Worm (Caenorhabditis elegans) whole organism, late embryonic: ENCODE results near the gene vps-52.

Experiments
- C08G9.2 ChIP-seq: sonication (generic microtip); optimal IDR thresholded peaks from 2 replicates; lab custom pipeline; 2016; ENCODE audit warnings: mild to moderate bottlenecking, missing genetic modification characterization, moderate library complexity, missing compliant biosample characterization
- K02D7.2 ChIP-seq: sonication (generic microtip); optimal IDR thresholded peaks from 2 replicates; lab custom pipeline; 2017; ENCODE audit warnings: mild to moderate bottlenecking, missing genetic modification characterization, missing compliant biosample characterization
- T23F11.4 ChIP-seq: fragments of 200-800 bp; sonication (Bioruptor generic); optimal IDR thresholded peaks from 2 replicates; lab custom pipeline; 2018; ENCODE audit warnings: mild to moderate bottlenecking, missing genetic modification characterization, missing compliant biosample characterization
- ahr-1 ChIP-seq: sonication (generic microtip); optimal IDR thresholded peaks from 2 replicates; lab custom pipeline; 2016; ENCODE audit warnings: missing genetic modification characterization, missing compliant biosample characterization
- ama-1 ChIP-seq: fragments of 150-350 bp; optimal IDR thresholded peaks from 2 replicates; lab custom pipeline; 2014
- ceh-19 ChIP-seq: fragments of 200-800 bp; sonication (Bioruptor generic); optimal IDR thresholded peaks from 2 replicates; lab custom pipeline; 2018; ENCODE audit warnings: mild to moderate bottlenecking, missing genetic modification characterization, missing compliant biosample characterization
- ceh-2 ChIP-seq: sonication (generic microtip); optimal IDR thresholded peaks from 2 replicates; lab custom pipeline; 2016; ENCODE audit warnings: missing genotype, missing genetic modification characterization, missing compliant biosample characterization
- ceh-22 ChIP-seq: sonication (generic microtip); optimal IDR thresholded peaks from 2 replicates; lab custom pipeline; 2017; ENCODE audit warnings: missing biosample characterization, missing genetic modification characterization
- ceh-24 ChIP-seq: sonication (generic microtip); optimal IDR thresholded peaks from 2 replicates; lab custom pipeline; 2016; ENCODE audit warnings: mild to moderate bottlenecking, missing genetic modification characterization, missing compliant biosample characterization
- ceh-30 ChIP-seq: fragments of 150-350 bp; optimal IDR thresholded peaks from 2 replicates; lab custom pipeline; 2014; ENCODE audit warnings: missing biosample characterization, missing genetic modification characterization
- ceh-34 ChIP-seq: sonication (generic microtip); optimal IDR thresholded peaks from 2 replicates; lab custom pipeline; 2016; ENCODE audit warnings: mild to moderate bottlenecking, missing genetic modification characterization, missing compliant biosample characterization
- ceh-45 ChIP-seq: fragments of 200-800 bp; sonication (Bioruptor generic); IDR thresholded peaks from 2 replicates; pipeline ENCODE4 v1.3.6; 2022; ENCODE audit warnings: missing genetic modification reagents, missing genetic modification characterization, missing compliant biosample characterization
- ceh-9 ChIP-seq: sonication (generic microtip); optimal IDR thresholded peaks from 2 replicates; lab custom pipeline; 2016; ENCODE audit warnings: mild to moderate bottlenecking, missing genetic modification characterization, inconsistent platforms, missing compliant biosample characterization
- dmd-4 ChIP-seq: sonication (generic microtip); optimal IDR thresholded peaks from 2 replicates; lab custom pipeline; 2016; ENCODE audit warnings: borderline replicate concordance, missing genetic modification characterization, missing compliant biosample characterization
- dve-1 ChIP-seq: sonication (generic microtip); optimal IDR thresholded peaks from 2 replicates; lab custom pipeline; 2017; ENCODE audit warnings: antibody characterized with exemption, mild to moderate bottlenecking, missing genetic modification characterization, missing compliant biosample characterization
- elt-2 ChIP-seq: sonication (generic microtip); optimal IDR thresholded peaks from 2 replicates; lab custom pipeline; 2016; ENCODE audit warnings: missing genetic modification reagents, missing genetic modification characterization, missing compliant biosample characterization
- fax-1 ChIP-seq: sonication (generic microtip); optimal IDR thresholded peaks from 2 replicates; lab custom pipeline; 2016; ENCODE audit warnings: missing genotype, missing genetic modification characterization, missing compliant biosample characterization
- fkh-10 ChIP-seq: fragments of 150-350 bp; optimal IDR thresholded peaks from 2 replicates; lab custom pipeline; 2014; ENCODE audit warnings: missing biosample characterization, missing genetic modification reagents, missing genetic modification characterization
- gmeb-2 ChIP-seq: sonication (generic microtip); optimal IDR thresholded peaks from 2 replicates; lab custom pipeline; 2016; ENCODE audit warnings: missing genetic modification characterization, inconsistent platforms, missing compliant biosample characterization
- hlh-13 ChIP-seq: fragments of 200-800 bp; sonication (Bioruptor generic); optimal IDR thresholded peaks from 2 replicates; lab custom pipeline; 2018; ENCODE audit warnings: mild to moderate bottlenecking, missing genetic modification characterization, missing compliant biosample characterization
- lin-11 ChIP-seq: fragments of 200-800 bp; sonication (Bioruptor generic); optimal IDR thresholded peaks from 2 replicates; lab custom pipeline; 2018; ENCODE audit warnings: mild to moderate bottlenecking, missing genetic modification characterization, missing compliant biosample characterization
- nhr-11 ChIP-seq: fragments of 150-350 bp; optimal IDR thresholded peaks from 2 replicates; lab custom pipeline; 2014; ENCODE audit warnings: missing biosample characterization, missing genetic modification characterization
- npax-4 ChIP-seq: sonication (generic microtip); optimal IDR thresholded peaks from 2 replicates; lab custom pipeline; 2016; ENCODE audit warnings: missing genetic modification characterization, missing compliant biosample characterization
- pax-1 ChIP-seq: fragments of 150-350 bp; optimal IDR thresholded peaks from 2 replicates; lab custom pipeline; 2014; ENCODE audit warnings: missing biosample characterization, missing genetic modification characterization
- pha-2 ChIP-seq: sonication (generic microtip); optimal IDR thresholded peaks from 2 replicates; lab custom pipeline; 2017; ENCODE audit warnings: mild to moderate bottlenecking, missing genetic modification characterization, missing compliant biosample characterization
- ref-2 ChIP-seq: sonication (generic microtip); optimal IDR thresholded peaks from 2 replicates; lab custom pipeline; 2016; ENCODE audit warnings: missing genetic modification characterization, missing compliant biosample characterization
- rnt-1 ChIP-seq: sonication (generic microtip); optimal IDR thresholded peaks from 2 replicates; lab custom pipeline; 2016; ENCODE audit warnings: missing genetic modification characterization, missing compliant biosample characterization
- sox-2 ChIP-seq: fragments of 200-800 bp; sonication (Bioruptor generic); IDR thresholded peaks from 2 replicates; pipeline ENCODE4 v1.3.6; 2022; ENCODE audit warnings: missing genetic modification reagents, missing genetic modification characterization, missing compliant biosample characterization
- sox-4 ChIP-seq: sonication (generic microtip); optimal IDR thresholded peaks from 2 replicates; lab custom pipeline; 2017; ENCODE audit warnings: mild to moderate bottlenecking, missing genetic modification characterization, inconsistent platforms, missing compliant biosample characterization
- tbx-2 ChIP-seq: sonication (generic microtip); optimal IDR thresholded peaks from 2 replicates; lab custom pipeline; 2016; ENCODE audit warnings: missing genetic modification characterization, missing compliant biosample characterization
- tbx-7 ChIP-seq: sonication (generic microtip); optimal IDR thresholded peaks from 2 replicates; lab custom pipeline; 2016; ENCODE audit warnings: missing genotype, missing genetic modification characterization, missing compliant biosample characterization
- unc-42 ChIP-seq: sonication (generic microtip); optimal IDR thresholded peaks from 2 replicates; lab custom pipeline; 2016; ENCODE audit warnings: missing genotype, missing genetic modification characterization, missing compliant biosample characterization
- unc-55 ChIP-seq: sonication (generic microtip); optimal IDR thresholded peaks from 2 replicates; lab custom pipeline; 2017; ENCODE audit warnings: missing biosample characterization, missing genetic modification reagents, missing genetic modification characterization
- unc-86 ChIP-seq: sonication (generic microtip); optimal IDR thresholded peaks from 2 replicates; lab custom pipeline; 2016; ENCODE audit warnings: missing genetic modification characterization, missing compliant biosample characterization
- zip-5 ChIP-seq: sonication (generic microtip); optimal IDR thresholded peaks from 2 replicates; lab custom pipeline; 2016; ENCODE audit warnings: missing genetic modification characterization, missing compliant biosample characterization

vps-52 gene

ce11 chrX:7583930-7584329 lies 18.8 kb downstream of the vps-52 start:
- TF ChIP-seq gmeb-2 (tag; lab: Kevin White, UChicago) (no peak), fax-1 (tag; lab: Kevin White, UChicago) (no peak), lin-11 (tag; lab: Kevin White, UChicago) (no peak), dmd-4 (no peak), tbx-2 (tag; lab: Kevin White, UChicago) (no peak), ceh-9 (no peak), tbx-7 (tag; lab: Kevin White, UChicago) (no peak), ahr-1 (tag; lab: Kevin White, UChicago) (no peak), ceh-45 (GFP tag; lab: Robert Waterston, UW) (no peak), rnt-1 (tag; lab: Kevin White, UChicago) (no peak), sox-2 (GFP tag; lab: Robert Waterston, UW) (no peak), hlh-13 (no peak), ceh-30 (tag; lab: Kevin White, UChicago) (no peak), elt-2 (no peak), ceh-19 (GFP tag; lab: Kevin White, UChicago) (no peak), pax-1 (tag; lab: Kevin White, UChicago) (no peak)
- TF ChIP-seq, all 69 proteins: peak for 0

- no peak for TF ChIP-seq unc-42
- TF ChIP-seq tbx-7 (tag; lab: Kevin White, UChicago), result no peak
- TF ChIP-seq ceh-22 (tag; lab: Kevin White, UChicago), result no peak
- no peak for TF ChIP-seq K02D7.2 (tag; lab: Kevin White, UChicago)
- TF ChIP-seq zip-5 (tag; lab: Kevin White, UChicago), result no peak
- TF ChIP-seq ceh-34 (tag; lab: Kevin White, UChicago), result no peak
- no peak for TF ChIP-seq C08G9.2 (tag; lab: Kevin White, UChicago)
- TF ChIP-seq unc-86 (tag; lab: Kevin White, UChicago), result no peak
Measured at ce11 chrX:7585610-7586259, 20.6 kb downstream of the vps-52 start, which contains the start of gene adt-2. TSS of gene adt-2 (plus strand) at chrX:7586209.

- TF ChIP-seq pha-2 (tag; lab: Kevin White, UChicago), result no peak
- TF ChIP-seq C08G9.2 (tag; lab: Kevin White, UChicago), result peak; percentile 29
- no peak for TF ChIP-seq ref-2
- no peak for TF ChIP-seq nhr-11
Measured at ce11 chrX:7586588-7586987, 21.5 kb downstream of the vps-52 start.

- no peak for TF ChIP-seq unc-55
- no peak for TF ChIP-seq T23F11.4
- TF ChIP-seq pha-2 (tag; lab: Kevin White, UChicago), result no peak
- no peak for TF ChIP-seq ceh-34 (tag; lab: Kevin White, UChicago)
- TF ChIP-seq zip-5 (tag; lab: Kevin White, UChicago), result no peak
- no peak for TF ChIP-seq npax-4 (tag; lab: Kevin White, UChicago)
- TF ChIP-seq fkh-10 (GFP tag; lab: Kevin White, UChicago), result no peak
- no peak for TF ChIP-seq ceh-2
- no peak for TF ChIP-seq sox-4
- no peak for TF ChIP-seq gmeb-2 (tag; lab: Kevin White, UChicago)
- TF ChIP-seq ceh-30 (tag; lab: Kevin White, UChicago), result no peak
- TF ChIP-seq K02D7.2 (tag; lab: Kevin White, UChicago), result no peak
- no peak for TF ChIP-seq dve-1 (tag; lab: Kevin White, UChicago)
- TF ChIP-seq ceh-24 (tag; lab: Kevin White, UChicago), result no peak
Measured at ce11 chrX:7587741-7588235, 22.7 kb downstream of the vps-52 start.

ce11 chrX:7590756-7591155 lies 25.6 kb downstream of the vps-52 start:
- no peak for TF ChIP-seq ama-1 (lab: Kevin White, UChicago)
